Fruit fly (Drosophila melanogaster): ENCODE results near the gene CG2614.

- TF ChIP-seq CG4496 (GFP tag; IDR thresholded peaks at IDR 0.05) (no peak), EcR (GFP tag; optimal IDR thresholded peaks at IDR 0.05) (no peak), Pif1B (GFP tag; optimal IDR thresholded peaks at IDR 0.05) (no peak), CG13204 (GFP tag; optimal IDR thresholded peaks at IDR 0.05) (no peak), CG15710 (tag; optimal IDR thresholded peaks at IDR 0.05) (no peak), D1 (tag; optimal IDR thresholded peaks at IDR 0.05) (no peak), CG32121 (GFP tag; IDR thresholded peaks at IDR 0.05) (no peak), gl (tag; optimal IDR thresholded peaks at IDR 0.05) (no peak), CG14655 (GFP tag; optimal IDR thresholded peaks at IDR 0.05) (no peak)
These were observed 22.0 kb upstream of the CG2614 start, which contains the start of gene CG17472 for dm6 chr2L:20634215-20634614.

All from whole organism, pupa.